Worm (Caenorhabditis elegans): ENCODE results near the gene ifbp-1.

ifbp-1 gene

ce11 chrV:13350302-13350701 lies 29.8 kb downstream of the ifbp-1 start:
- no peak for TF ChIP-seq unc-62 (GFP tag; optimal IDR thresholded peaks at IDR 0.05)

DNA sequence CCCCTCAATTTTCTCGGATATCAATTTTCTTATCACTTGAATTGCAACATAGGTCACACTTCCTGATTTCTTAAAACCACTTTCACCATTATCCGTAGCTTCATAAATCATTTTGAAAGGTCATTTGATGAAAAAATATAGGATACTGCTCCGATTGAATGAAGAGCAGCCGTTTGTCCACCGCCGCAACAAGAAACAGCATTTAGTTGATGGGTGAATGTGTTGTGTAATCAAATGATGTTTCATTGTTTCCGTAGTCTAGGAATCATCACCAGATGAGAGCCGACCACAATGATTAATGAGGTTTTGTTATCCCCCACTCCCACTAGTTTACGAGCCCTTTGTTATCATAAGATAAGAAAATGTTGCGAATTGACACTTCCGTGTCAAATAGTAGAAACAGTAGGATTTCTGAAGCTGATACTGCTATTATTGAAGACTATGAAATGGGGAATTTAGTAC lies 34.2 kb downstream of the ifbp-1 start, which contains the start of gene twk-43:
Gene twk-43 (plus strand): TSS at position 412 of the 462 bp plus-strand sequence.
- TF ChIP-seq unc-62 (GFP tag; optimal IDR thresholded peaks at IDR 0.05): no peak

- TF ChIP-seq unc-62 (GFP tag; optimal IDR thresholded peaks at IDR 0.05): no peak
Observed at ce11 chrV:13342235-13342634, 37.8 kb downstream of the ifbp-1 start.

DNA sequence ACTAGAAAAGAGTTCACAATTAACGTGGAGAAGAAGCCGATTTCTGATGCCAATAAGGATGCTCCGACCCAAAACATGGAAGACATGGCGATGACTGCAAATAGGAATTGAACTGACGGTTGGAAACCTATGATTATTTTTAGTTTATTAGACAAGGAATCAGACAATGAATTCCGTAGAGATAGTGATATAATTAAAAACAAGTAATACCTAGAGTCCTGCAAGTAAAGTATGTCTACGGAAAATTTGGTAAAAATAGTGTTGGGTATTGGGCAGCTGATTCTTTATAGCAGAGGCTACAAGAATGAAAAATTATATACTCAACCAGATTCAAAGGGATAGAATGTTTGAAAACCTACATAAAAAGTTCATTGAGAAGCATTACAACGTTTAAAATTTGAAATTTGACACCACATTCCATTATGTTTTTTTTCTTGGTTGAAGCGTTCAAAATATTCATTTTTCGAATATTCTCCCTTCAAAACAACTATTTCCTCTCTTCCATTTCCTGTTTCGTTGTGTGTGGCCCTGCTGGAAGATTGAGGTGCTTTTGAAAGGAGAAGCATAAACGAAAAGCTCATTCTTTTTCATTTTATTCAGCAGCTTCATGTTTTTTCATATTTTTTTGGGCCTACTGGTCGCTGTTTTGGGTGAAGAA lies 40.3 kb downstream of the ifbp-1 start, which contains the start of the genes str-4 and lgc-48:
Gene str-4 (minus strand): TSS at position 101 of the 658 bp plus-strand sequence.
Gene lgc-48 (plus strand): TSS at position 608 of the 658 bp plus-strand sequence.
- TF ChIP-seq unc-62 (GFP tag; optimal IDR thresholded peaks at IDR 0.05): no peak

DNA sequence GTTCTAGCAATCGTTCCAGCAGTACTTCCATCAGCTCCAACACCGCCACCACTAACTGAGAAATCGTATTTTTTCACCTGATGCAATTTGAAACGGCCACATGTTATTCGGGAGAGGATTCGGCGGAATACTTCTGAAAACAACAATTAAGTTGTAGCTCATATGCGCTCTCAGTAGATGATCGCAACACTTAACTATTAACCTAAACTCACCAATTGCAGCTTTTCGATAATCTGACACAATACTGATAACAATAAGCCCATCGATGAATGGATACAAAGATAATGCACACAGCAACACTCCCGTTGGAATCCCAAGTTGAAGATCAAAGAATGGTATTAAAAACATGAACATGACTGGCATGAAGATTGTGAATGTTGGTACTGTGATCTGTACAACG lies 42.0 kb downstream of the ifbp-1 start:
- no peak for TF ChIP-seq unc-62 (GFP tag; optimal IDR thresholded peaks at IDR 0.05)

DNA sequence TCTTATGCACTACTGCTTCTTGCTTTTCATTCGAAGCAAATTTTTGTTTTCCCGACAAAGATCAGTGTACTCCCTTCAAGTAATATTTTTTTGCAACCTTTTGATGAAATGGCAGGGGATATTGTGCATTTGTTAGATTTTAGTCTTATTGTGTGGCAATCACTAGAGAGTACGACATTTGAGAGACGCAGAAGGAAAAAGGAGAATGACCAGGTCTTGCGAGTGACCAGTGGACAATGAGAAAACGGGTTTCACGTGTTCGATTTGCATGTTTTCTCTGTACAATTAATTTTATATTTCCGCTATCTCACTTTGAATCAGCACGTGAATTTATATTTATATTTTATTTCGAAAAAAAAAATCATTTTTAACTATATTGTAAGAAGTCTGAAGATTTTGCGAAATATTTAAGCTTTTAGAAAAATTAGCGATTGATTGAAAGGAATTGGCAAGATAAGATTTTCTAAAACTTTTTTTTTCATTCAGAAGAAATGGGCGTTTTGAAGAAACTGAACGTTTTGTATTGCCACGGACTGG lies 44.1 kb downstream of the ifbp-1 start, which contains the start of gene C50B6.9:
Gene C50B6.9 (plus strand): TSS at position 487 of the 537 bp plus-strand sequence.
- no peak for TF ChIP-seq unc-62 (GFP tag; optimal IDR thresholded peaks at IDR 0.05)

- TF ChIP-seq unc-62 (GFP tag; optimal IDR thresholded peaks at IDR 0.05): no peak
Observed at ce11 chrV:13334447-13334846, 45.6 kb downstream of the ifbp-1 start.

DNA sequence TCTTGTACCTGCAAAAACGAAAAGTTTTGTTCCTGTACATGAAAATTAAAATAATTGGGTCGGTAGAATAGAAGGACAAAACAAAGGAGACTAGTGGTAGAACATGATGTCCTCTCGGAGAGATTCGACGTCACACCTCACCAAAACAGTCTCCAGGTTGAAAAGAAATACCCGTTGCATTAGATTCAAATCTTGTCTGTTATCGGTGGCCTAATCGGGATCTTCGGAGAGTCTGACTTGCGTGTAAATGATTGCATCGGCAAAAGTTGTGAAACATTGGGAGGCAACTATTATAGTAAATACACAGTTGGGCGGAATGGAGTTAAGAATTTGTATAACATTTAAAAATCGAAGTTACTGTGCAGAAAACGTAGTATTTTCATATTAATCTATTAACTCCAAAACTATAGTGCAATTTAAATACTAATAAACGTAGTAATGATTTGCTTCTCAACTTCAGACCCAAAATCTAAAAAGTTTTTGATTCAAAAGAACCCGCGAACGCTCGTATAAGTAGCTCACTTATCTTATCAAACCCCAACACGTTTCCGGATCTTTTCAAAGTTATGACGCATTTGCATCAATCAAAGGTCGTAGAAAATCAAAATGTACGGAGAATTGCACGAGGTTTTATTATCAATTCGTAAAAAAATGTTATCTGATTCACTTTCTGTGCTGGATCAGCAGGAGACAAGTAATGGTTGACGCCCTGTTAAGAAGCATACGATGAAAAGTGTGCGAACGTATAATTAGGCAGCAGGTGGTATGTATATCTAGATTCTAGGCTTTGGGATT lies 46.5 kb downstream of the ifbp-1 start, which contains the start of gene nhr-168:
Gene nhr-168 (minus strand): TSS at position 486 of the 795 bp plus-strand sequence.
- no peak for TF ChIP-seq unc-62 (GFP tag; optimal IDR thresholded peaks at IDR 0.05)

ce11 chrV:13330919-13331318 lies 49.1 kb downstream of the ifbp-1 start, which contains the start of gene nhr-129:
TSS of gene nhr-129 (minus strand) at chrV:13331019.
- no peak for TF ChIP-seq unc-62 (GFP tag; optimal IDR thresholded peaks at IDR 0.05)

- TF ChIP-seq unc-62 (GFP tag; optimal IDR thresholded peaks at IDR 0.05): no peak
Observed at ce11 chrV:13327463-13327862, 52.6 kb downstream of the ifbp-1 start, which contains the start of gene str-37. TSS of gene str-37 (plus strand) at chrV:13327763.

ce11 chrV:13324933-13325760 lies 54.9 kb downstream of the ifbp-1 start, which contains the start of gene C50B6.7:
TSS of gene C50B6.7 (minus strand) at chrV:13324983.
- TF ChIP-seq unc-62 (GFP tag; optimal IDR thresholded peaks at IDR 0.05): no peak

DNA sequence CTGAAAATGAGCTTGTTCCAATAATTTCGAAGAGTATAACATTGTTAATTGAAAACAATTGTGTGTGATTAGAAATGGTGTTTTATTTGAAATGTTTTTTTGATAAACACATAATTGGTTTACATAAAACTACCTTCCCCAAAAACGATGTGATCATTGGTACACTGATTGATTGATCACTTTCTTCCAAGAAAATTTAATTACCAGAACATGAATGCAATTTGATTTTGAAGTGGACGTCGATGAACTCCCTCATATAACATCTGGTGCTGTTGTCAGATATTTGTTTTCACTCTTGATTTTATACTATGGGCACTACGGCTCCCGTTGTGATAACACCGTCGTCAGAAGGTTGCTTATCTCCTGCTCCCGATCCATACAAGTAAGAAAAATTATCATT lies 59.4 kb downstream of the ifbp-1 start, which contains the start of gene srh-15:
Gene srh-15 (plus strand): TSS at position 301 of the 400 bp plus-strand sequence.
- no peak for TF ChIP-seq unc-62 (GFP tag; optimal IDR thresholded peaks at IDR 0.05)
